Fruit fly (Drosophila melanogaster): ENCODE results near the gene CG14712.

CG14712 gene

DNA sequence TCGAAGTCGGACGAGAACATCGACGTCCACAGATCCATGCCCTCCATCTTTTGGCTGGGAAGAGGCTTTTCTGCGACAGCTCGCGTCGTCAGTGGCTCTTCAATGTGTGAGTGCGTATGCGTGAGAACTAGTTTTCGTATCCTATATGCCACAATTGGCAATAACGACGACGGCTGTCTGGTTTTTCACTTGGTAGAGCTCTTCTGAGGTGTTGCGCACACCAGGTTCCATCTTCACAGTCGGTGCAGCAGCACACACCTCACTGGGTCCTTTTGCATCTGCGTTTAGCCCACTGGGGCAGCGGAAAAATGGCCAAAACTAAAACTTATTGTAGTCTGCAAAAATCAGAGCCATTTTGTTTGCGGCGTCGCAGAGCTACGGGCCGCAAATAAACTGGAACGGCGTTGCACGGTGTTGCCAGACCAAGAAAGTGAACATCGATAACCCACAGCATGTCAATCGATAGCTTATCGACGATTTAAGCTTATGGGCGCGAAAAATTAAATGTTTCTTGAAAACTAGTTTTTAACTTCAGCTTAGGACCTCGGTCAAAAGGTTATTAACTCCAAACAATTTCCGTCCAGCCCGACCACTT is 38.7 kb upstream of the CG14712 start, which contains the start of gene CG6791 (continued):
- TF ChIP-seq MBD-R2 (GFP tag; IDR thresholded peaks at IDR 0.05) (peak; percentile 65), salm (tag; optimal IDR thresholded peaks at IDR 0.05) (no peak), CG9215 (GFP tag; IDR thresholded peaks at IDR 0.05) (no peak), Dref (GFP tag; IDR thresholded peaks at IDR 0.05) (peak; percentile 96), CG12299 (tag; optimal IDR thresholded peaks at IDR 0.05) (no peak), inv (GFP tag; IDR thresholded peaks at IDR 0.05; ENCODE audit: partially characterized antibody) (peak; percentile 69), CG15011 (GFP tag; optimal IDR thresholded peaks at IDR 0.05) (no peak), CG3995 (GFP tag; optimal IDR thresholded peaks at IDR 0.05) (no peak), CG14050 (GFP tag; IDR thresholded peaks at IDR 0.05) (no peak), Poxn (GFP tag; IDR thresholded peaks at IDR 0.05) (no peak), CG2889 (GFP tag; IDR thresholded peaks at IDR 0.05) (no peak), ttk (GFP tag; IDR thresholded peaks at IDR 0.05) (no peak), NfI (GFP tag; optimal IDR thresholded peaks at IDR 0.05) (no peak), Jarid2 (GFP tag; optimal IDR thresholded peaks at IDR 0.05) (no peak), sisA (GFP tag; IDR thresholded peaks at IDR 0.05) (no peak), hkb (optimal IDR thresholded peaks at IDR 0.05) (no peak), hkb (GFP tag; IDR thresholded peaks at IDR 0.05) (no peak), ase (GFP tag; IDR thresholded peaks at IDR 0.05) (no peak), CG17186 (GFP tag; optimal IDR thresholded peaks at IDR 0.05) (no peak), maf-S (GFP tag; optimal IDR thresholded peaks at IDR 0.05) (no peak), zen2 (GFP tag; IDR thresholded peaks at IDR 0.05; ENCODE audit: partially characterized antibody) (peak; percentile 83), B-H2 (GFP tag; optimal IDR thresholded peaks at IDR 0.05) (no peak), H2.0 (GFP tag; IDR thresholded peaks at IDR 0.05) (no peak), CG8478 (optimal IDR thresholded peaks at IDR 0.05) (no peak), CG5953 (GFP tag; IDR thresholded peaks at IDR 0.05) (no peak), CG6254 (GFP tag; optimal IDR thresholded peaks at IDR 0.05) (no peak), CG11093 (GFP tag; IDR thresholded peaks at IDR 0.05) (no peak), crol (GFP tag; IDR thresholded peaks at IDR 0.05) (no peak; the same call in 1 of the 2 replicates), cato (GFP tag; optimal IDR thresholded peaks at IDR 0.05; ENCODE audit: borderline replicate concordance) (no peak), CG1603 (tag; optimal IDR thresholded peaks at IDR 0.05) (no peak), usp (GFP tag; optimal IDR thresholded peaks at IDR 0.05) (no peak), CG4360 (GFP tag; IDR thresholded peaks at IDR 0.05) (no peak), sd (tag; optimal IDR thresholded peaks at IDR 0.05) (no peak), Xbp1 (GFP tag; optimal IDR thresholded peaks at IDR 0.05) (no peak), Dll (GFP tag; IDR thresholded peaks at IDR 0.05; ENCODE audit: partially characterized antibody) (peak; percentile 88), tll (GFP tag; optimal IDR thresholded peaks at IDR 0.05) (no peak), D (optimal IDR thresholded peaks at IDR 0.05) (peak; percentile 56), D (GFP tag; optimal IDR thresholded peaks at IDR 0.05) (no peak), Eip74EF (GFP tag; optimal IDR thresholded peaks at IDR 0.05) (no peak), zf30C (GFP tag; optimal IDR thresholded peaks at IDR 0.05) (no peak), chn (GFP tag; optimal IDR thresholded peaks at IDR 0.05) (no peak), trh (GFP tag; optimal IDR thresholded peaks at IDR 0.05) (no peak), CG18764 (GFP tag; optimal IDR thresholded peaks at IDR 0.05) (no peak), CG30020 (tag; optimal IDR thresholded peaks at IDR 0.05) (no peak), CG10267 (tag; optimal IDR thresholded peaks at IDR 0.05) (no peak), CG18011 (GFP tag; optimal IDR thresholded peaks at IDR 0.05) (no peak), lbe (GFP tag; optimal IDR thresholded peaks at IDR 0.05) (no peak), Opbp (GFP tag; IDR thresholded peaks at IDR 0.05; ENCODE audit: partially characterized antibody) (peak; percentile 86; the same call in 2 of the 3 replicates), fd102C (GFP tag; optimal IDR thresholded peaks at IDR 0.05) (no peak), CG9609 (GFP tag; optimal IDR thresholded peaks at IDR 0.05) (no peak), jigr1 (GFP tag; IDR thresholded peaks at IDR 0.05) (no peak), al (GFP tag; IDR thresholded peaks at IDR 0.05) (no peak)

All from whole organism, embryonic.